Worm (Caenorhabditis elegans) whole organism, mixed stage, embryonic: ENCODE data around the gene sre-20.
A peak's percentile ranks its signal among the peaks of the same experiment; 100 is the strongest.

ENCODE experiments used
- M03D4.4 ChIP-seq: sonication (generic microtip); optimal IDR thresholded peaks from 2 replicates; lab custom pipeline; 2017; ENCODE audit warnings: mild to moderate bottlenecking, missing genetic modification characterization, missing compliant biosample characterization
- blmp-1 ChIP-seq: fragments of 150-350 bp; optimal IDR thresholded peaks from 2 replicates; lab custom pipeline; 2014; ENCODE audit warnings: missing biosample characterization, missing genetic modification characterization
- ceh-43 ChIP-seq: fragments of 200-800 bp; sonication (Bioruptor generic); optimal IDR thresholded peaks from 2 replicates; lab custom pipeline; 2018; ENCODE audit warnings: mild to moderate bottlenecking, missing genetic modification characterization, moderate library complexity, missing compliant biosample characterization
- ceh-83 ChIP-seq: fragments of 200-800 bp; sonication (Bioruptor generic); optimal IDR thresholded peaks from 2 replicates; lab custom pipeline; 2018; ENCODE audit warnings: mild to moderate bottlenecking, missing genetic modification characterization, missing compliant biosample characterization
- ces-1 ChIP-seq: fragments of 150-350 bp; optimal IDR thresholded peaks from 2 replicates; lab custom pipeline; 2014; ENCODE audit warnings: missing biosample characterization, missing genetic modification reagents, missing genetic modification characterization
- cnd-1 ChIP-seq: fragments of 200-800 bp; sonication (Bioruptor generic); optimal IDR thresholded peaks from 2 replicates; lab custom pipeline; 2018; ENCODE audit warnings: mild to moderate bottlenecking, missing genetic modification characterization, missing compliant biosample characterization
- drap-1 ChIP-seq: fragments of 200-800 bp; sonication (Bioruptor generic); optimal IDR thresholded peaks from 3 replicates; lab custom pipeline; 2018; ENCODE audit warnings: mild to moderate bottlenecking, missing genetic modification characterization, missing compliant biosample characterization
- elt-3 ChIP-seq: fragments of 150-350 bp; optimal IDR thresholded peaks from 2 replicates; lab custom pipeline; 2014; ENCODE audit warnings: missing biosample characterization, missing genetic modification characterization
- flh-1 ChIP-seq: fragments of 200-800 bp; sonication (Bioruptor generic); optimal IDR thresholded peaks from 2 replicates; lab custom pipeline; 2018; ENCODE audit warnings: mild to moderate bottlenecking, missing genetic modification characterization, moderate library complexity, missing compliant biosample characterization
- ham-2 ChIP-seq: fragments of 200-800 bp; sonication (Bioruptor generic); optimal IDR thresholded peaks from 2 replicates; lab custom pipeline; 2018; ENCODE audit warnings: mild to moderate bottlenecking, missing genetic modification characterization, missing compliant biosample characterization
- hlh-1 ChIP-seq: fragments of 150-350 bp; optimal IDR thresholded peaks from 2 replicates; lab custom pipeline; 2014; ENCODE audit warnings: missing biosample characterization, missing genetic modification reagents, missing genetic modification characterization
- lin-13 ChIP-seq: fragments of 150-350 bp; optimal IDR thresholded peaks from 2 replicates; lab custom pipeline; 2014; ENCODE audit warnings: missing biosample characterization, missing genetic modification characterization
- lsy-2 ChIP-seq: fragments of 150-350 bp; optimal IDR thresholded peaks from 2 replicates; lab custom pipeline; 2014; ENCODE audit warnings: missing biosample characterization, missing genetic modification characterization
- mep-1 ChIP-seq: fragments of 150-350 bp; optimal IDR thresholded peaks from 2 replicates; lab custom pipeline; 2017; ENCODE audit warnings: missing biosample characterization, missing genetic modification reagents, missing genetic modification characterization, inconsistent platforms
- mls-2 ChIP-seq: sonication (generic microtip); optimal IDR thresholded peaks from 2 replicates; lab custom pipeline; 2016; ENCODE audit warnings: mild to moderate bottlenecking, missing genetic modification characterization, moderate library complexity, missing compliant biosample characterization
- nhr-2 ChIP-seq: fragments of 150-350 bp; optimal IDR thresholded peaks from 2 replicates; lab custom pipeline; 2014; ENCODE audit warnings: missing biosample characterization, missing genetic modification characterization
- nhr-237 ChIP-seq: fragments of 150-350 bp; optimal IDR thresholded peaks from 2 replicates; lab custom pipeline; 2014; ENCODE audit warnings: missing biosample characterization, missing genetic modification characterization
- nhr-28 ChIP-seq: fragments of 150-350 bp; optimal IDR thresholded peaks from 2 replicates; lab custom pipeline; 2014; ENCODE audit warnings: missing biosample characterization, missing genetic modification characterization
- pha-4 ChIP-seq: fragments of 150-350 bp; optimal IDR thresholded peaks from 2 replicates; lab custom pipeline; 2018; ENCODE audit warnings: missing biosample characterization, missing genetic modification reagents, missing genetic modification characterization
- sem-2 ChIP-seq: fragments of 200-800 bp; sonication (Bioruptor generic); optimal IDR thresholded peaks from 2 replicates; lab custom pipeline; 2018; ENCODE audit warnings: mild to moderate bottlenecking, missing genetic modification characterization, missing compliant biosample characterization
- snpc-4 ChIP-seq: fragments of 150-350 bp; optimal IDR thresholded peaks from 2 replicates; lab custom pipeline; 2014; ENCODE audit warnings: missing biosample characterization, missing genetic modification characterization
- sptf-1 ChIP-seq: sonication (generic microtip); optimal IDR thresholded peaks from 2 replicates; lab custom pipeline; 2017; ENCODE audit warnings: mild to moderate bottlenecking, missing genetic modification characterization, moderate library complexity, missing compliant biosample characterization
- tbx-8 ChIP-seq: fragments of 200-800 bp; sonication (Bioruptor generic); optimal IDR thresholded peaks from 2 replicates; lab custom pipeline; 2018; ENCODE audit warnings: mild to moderate bottlenecking, missing genetic modification characterization, moderate library complexity, missing compliant biosample characterization
- unc-120 ChIP-seq: sonication (generic microtip); optimal IDR thresholded peaks from 2 replicates; lab custom pipeline; 2017; ENCODE audit warnings: missing genetic modification characterization, missing compliant biosample characterization; ENCODE audit not compliant: poor library complexity, severe bottlenecking
- unc-39 ChIP-seq: fragments of 150-350 bp; optimal IDR thresholded peaks from 2 replicates; lab custom pipeline; 2014; ENCODE audit warnings: missing biosample characterization, missing genetic modification characterization
- unc-62 ChIP-seq: fragments of 150-350 bp; optimal IDR thresholded peaks from 2 replicates; lab custom pipeline; 2014; ENCODE audit warnings: missing biosample characterization, missing genetic modification reagents, missing genetic modification characterization

The sre-20 gene

ce11 chrV:12784861-12785260 lies at the start of gene sre-20:
TSS of gene sre-20 (minus strand) at chrV:12784961.
- TF ChIP-seq hlh-1 (tag; lab: Kevin White, UChicago) = no peak

- TF ChIP-seq snpc-4 (tag; lab: Kevin White, UChicago) (no peak), sem-2 (no peak), nhr-28 (tag; lab: Kevin White, UChicago) (no peak)
- TF ChIP-seq, all 35 proteins: peak for 0
Observed at ce11 chrV:12827219-12827618, 42.5 kb upstream of the sre-20 start, which contains the start of gene ugt-15. TSS of gene ugt-15 (plus strand) at chrV:12827519.

- TF ChIP-seq ceh-43 (GFP tag; lab: Kevin White, UChicago) (no peak), mep-1 (tag; lab: Kevin White, UChicago) (no peak), sem-2 (no peak), snpc-4 (tag; lab: Kevin White, UChicago) (no peak)
Observed at ce11 chrV:12824777-12825176, 40.0 kb upstream of the sre-20 start, which contains the start of gene ugt-16. TSS of gene ugt-16 (plus strand) at chrV:12825024.

ce11 chrV:12822065-12822464 lies 37.3 kb upstream of the sre-20 start:
- TF ChIP-seq mls-2 (tag; lab: Kevin White, UChicago) (no peak), lin-13 (tag; lab: Kevin White, UChicago) (no peak), flh-1 (GFP tag; lab: Kevin White, UChicago) (no peak), drap-1 (GFP tag; lab: Kevin White, UChicago) (no peak), ham-2 (GFP tag; lab: Kevin White, UChicago) (no peak)

ce11 chrV:12819792-12820453 lies 35.2 kb upstream of the sre-20 start, which contains the start of the genes ZC443.4 and ugt-18:
TSS of gene ZC443.4 (minus strand) at chrV:12819886.
TSS of gene ugt-18 (plus strand) at chrV:12820260.
- TF ChIP-seq nhr-28 (tag; lab: Kevin White, UChicago) = no peak
- TF ChIP-seq mls-2 (tag; lab: Kevin White, UChicago) = no peak
- TF ChIP-seq snpc-4 (tag; lab: Kevin White, UChicago) = no peak
- TF ChIP-seq ham-2 (GFP tag; lab: Kevin White, UChicago) = no peak
- no peak for TF ChIP-seq lin-13 (tag; lab: Kevin White, UChicago)
- no peak for TF ChIP-seq nhr-237
- no peak for TF ChIP-seq cnd-1 (tag; lab: Kevin White, UChicago)
- no peak for TF ChIP-seq lsy-2 (tag; lab: Kevin White, UChicago)
- no peak for TF ChIP-seq pha-4 (tag; lab: Kevin White, UChicago)
- no peak for TF ChIP-seq ceh-83 (GFP tag; lab: Kevin White, UChicago)
- TF ChIP-seq hlh-1 (tag; lab: Kevin White, UChicago) = no peak
- TF ChIP-seq sptf-1 (tag; lab: Kevin White, UChicago) = no peak
- TF ChIP-seq unc-62 (GFP tag; lab: Kevin White, UChicago) = no peak
- TF ChIP-seq elt-3 (tag; lab: Kevin White, UChicago) = no peak
- no peak for TF ChIP-seq unc-120 (tag; lab: Kevin White, UChicago)
- TF ChIP-seq nhr-2 = no peak
- no peak for TF ChIP-seq M03D4.4
- TF ChIP-seq blmp-1 = no peak

ce11 chrV:12819155-12819554 lies 34.4 kb upstream of the sre-20 start:
- TF ChIP-seq ces-1 (no peak), ham-2 (GFP tag; lab: Kevin White, UChicago) (peak; percentile 20), lsy-2 (tag; lab: Kevin White, UChicago) (no peak), unc-39 (tag; lab: Kevin White, UChicago) (no peak), nhr-28 (tag; lab: Kevin White, UChicago) (no peak)

ce11 chrV:12818486-12818885 lies 33.7 kb upstream of the sre-20 start:
- TF ChIP-seq ces-1 = peak; percentile 96
- no peak for TF ChIP-seq tbx-8 (GFP tag; lab: Kevin White, UChicago)
- no peak for TF ChIP-seq sptf-1 (tag; lab: Kevin White, UChicago)
- no peak for TF ChIP-seq snpc-4 (tag; lab: Kevin White, UChicago)
- no peak for TF ChIP-seq nhr-2
- TF ChIP-seq, all 35 proteins: peak for 1
